Fruit fly (Drosophila melanogaster) S2 (cell line): ENCODE results near the gene Cyt-c-d.

Experiments
- CG8478 ChIP-seq: fragments of >200 bp; optimal IDR thresholded peaks from 2 replicates; lab custom pipeline; 2018
- CTCF ChIP-seq, 2 experiments: fragments of >200 bp; optimal IDR thresholded peaks; 2 replicates each; lab custom pipeline; 2018

dm6 chr2L:16684908-16685611, 30.6 kb upstream of the Cyt-c-d start:
- no peak for TF ChIP-seq CG8478
- TF ChIP-seq CTCF (optimal IDR thresholded peaks at IDR 0.05; lab: Kevin White, UChicago) = no peak
